Fruit fly (Drosophila melanogaster) whole organism, embryonic: Measurements from ENCODE around the gene beag.

Source experiments
- Abd-B ChIP-seq: fragments of 200-800 bp; sonication (Bioruptor generic); optimal IDR thresholded peaks from 2 replicates; lab custom pipeline; 2018; ENCODE audit warnings: missing biosample characterization, mild to moderate bottlenecking, missing genetic modification characterization, moderate library complexity
- Atf-2 ChIP-seq: fragments of 200-800 bp; sonication (Bioruptor generic); optimal IDR thresholded peaks from 2 replicates; lab custom pipeline; 2016; ENCODE audit warnings: missing biosample characterization, missing genetic modification characterization
- Awh ChIP-seq: fragments of 200-800 bp; sonication (Bioruptor generic); IDR thresholded peaks from 2 replicates; pipeline ENCODE4, ENCODE4 v1.3.6; 2022; ENCODE audit warnings: missing biosample characterization, missing genetic modification characterization
- Bdp1 ChIP-seq: fragments of 200-800 bp; sonication (Bioruptor generic); optimal IDR thresholded peaks from 3 replicates; lab custom pipeline; 2016; ENCODE audit warnings: missing biosample characterization, missing genetic modification characterization
- BtbVII ChIP-seq: fragments of 200-800 bp; sonication (Bioruptor generic); optimal IDR thresholded peaks from 3 replicates; lab custom pipeline; 2017; ENCODE audit warnings: missing biosample characterization, mild to moderate bottlenecking, missing genetic modification characterization
- CG10147 ChIP-seq: fragments of 200-800 bp; sonication (Bioruptor generic); optimal IDR thresholded peaks from 2 replicates; lab custom pipeline; 2019; ENCODE audit warnings: missing biosample characterization, mild to moderate bottlenecking, missing genetic modification characterization, moderate library complexity
- CG11456 ChIP-seq: fragments of 200-800 bp; sonication (Bioruptor generic); IDR thresholded peaks from 3 replicates; pipeline ENCODE4 v1.3.6; 2022; ENCODE audit warnings: missing biosample characterization, missing genetic modification characterization
- CG11504 ChIP-seq: fragments of 200-800 bp; sonication (Bioruptor generic); optimal IDR thresholded peaks from 3 replicates; lab custom pipeline; 2019; ENCODE audit warnings: missing biosample characterization, mild to moderate bottlenecking, missing genetic modification characterization, moderate library complexity
- CG12071 ChIP-seq: fragments of 200-800 bp; sonication (Bioruptor generic); optimal IDR thresholded peaks from 3 replicates; lab custom pipeline; 2018; ENCODE audit warnings: missing biosample characterization, mild to moderate bottlenecking, missing genetic modification characterization
- CG14667 ChIP-seq: fragments of 200-800 bp; sonication (Bioruptor generic); IDR thresholded peaks from 2 replicates; pipeline ENCODE4 v1.3.6; 2022; ENCODE audit warnings: missing biosample characterization, missing genetic modification characterization
- CG14965 ChIP-seq: fragments of 200-800 bp; sonication (Bioruptor generic); optimal IDR thresholded peaks from 2 replicates; lab custom pipeline; 2016; ENCODE audit warnings: missing biosample characterization, missing genetic modification characterization, borderline replicate concordance
- CG1603 ChIP-seq: fragments of 200-800 bp; sonication (Bioruptor generic); optimal IDR thresholded peaks from 2 replicates; lab custom pipeline; 2019; ENCODE audit warnings: missing biosample characterization, mild to moderate bottlenecking, missing genetic modification characterization, moderate library complexity
- CG18011 ChIP-seq: fragments of 200-800 bp; sonication (Bioruptor generic); optimal IDR thresholded peaks from 2 replicates; lab custom pipeline; 2017; ENCODE audit warnings: missing biosample characterization, missing genetic modification characterization, mild to moderate bottlenecking, moderate library complexity, missing genotype
- CG30020 ChIP-seq: fragments of 200-800 bp; optimal IDR thresholded peaks from 2 replicates; lab custom pipeline; 2019; ENCODE audit warnings: missing biosample characterization, mild to moderate bottlenecking, missing genetic modification characterization, moderate library complexity
- CG3163 ChIP-seq: fragments of 200-800 bp; sonication (Bioruptor generic); optimal IDR thresholded peaks from 3 replicates; lab custom pipeline; 2016; ENCODE audit warnings: missing biosample characterization, missing genetic modification characterization
- CG4360 ChIP-seq: fragments of 200-800 bp; sonication (Bioruptor generic); IDR thresholded peaks from 2 replicates; pipeline ENCODE4 v1.3.6; 2022; ENCODE audit warnings: missing biosample characterization, missing genetic modification characterization
- CG4424 ChIP-seq: fragments of 200-800 bp; sonication (Bioruptor generic); optimal IDR thresholded peaks from 3 replicates; lab custom pipeline; 2016; ENCODE audit warnings: missing biosample characterization, missing genetic modification characterization
- CG4854 ChIP-seq: fragments of 200-800 bp; sonication (Bioruptor generic); optimal IDR thresholded peaks from 2 replicates; lab custom pipeline; 2016; ENCODE audit warnings: missing biosample characterization, missing genetic modification characterization, inconsistent platforms
- CG6654 ChIP-seq: fragments of 200-800 bp; sonication (Bioruptor generic); optimal IDR thresholded peaks from 2 replicates; lab custom pipeline; 2017; ENCODE audit warnings: missing biosample characterization, mild to moderate bottlenecking, missing genetic modification characterization
- CG6683 ChIP-seq: fragments of 200-800 bp; sonication (Bioruptor generic); optimal IDR thresholded peaks from 2 replicates; lab custom pipeline; 2017; ENCODE audit warnings: missing biosample characterization, mild to moderate bottlenecking, missing genetic modification characterization, missing genetic modification reagents
- CG6689 ChIP-seq: fragments of 200-800 bp; sonication (Bioruptor generic); IDR thresholded peaks from 2 replicates; pipeline ENCODE4 v1.3.6; 2022; ENCODE audit warnings: missing biosample characterization, missing genetic modification characterization
- CG6791 ChIP-seq: fragments of 200-800 bp; sonication (Bioruptor generic); IDR thresholded peaks from 3 replicates; pipeline ENCODE4 v1.3.6; 2022; ENCODE audit warnings: missing biosample characterization, missing genetic modification characterization; ENCODE audit not compliant: partially characterized antibody
- CG9727 ChIP-seq: fragments of 200-800 bp; sonication (Bioruptor generic); optimal IDR thresholded peaks from 3 replicates; lab custom pipeline; 2017; ENCODE audit warnings: missing biosample characterization, mild to moderate bottlenecking, missing genetic modification characterization
- D19B ChIP-seq: fragments of 200-800 bp; sonication (Bioruptor generic); optimal IDR thresholded peaks from 2 replicates; lab custom pipeline; 2017; ENCODE audit warnings: missing biosample characterization, mild to moderate bottlenecking, missing genetic modification characterization
- ERR ChIP-seq: fragments of 200-800 bp; sonication (Bioruptor generic); optimal IDR thresholded peaks from 2 replicates; lab custom pipeline; 2016; ENCODE audit warnings: missing biosample characterization, missing genetic modification characterization
- Hmr ChIP-seq: fragments of 200-800 bp; sonication (Bioruptor generic); optimal IDR thresholded peaks from 3 replicates; lab custom pipeline; 2017; ENCODE audit warnings: mild to moderate bottlenecking, missing biosample characterization, missing genetic modification reagents, missing genetic modification characterization
- Hsf ChIP-seq: fragments of 200-800 bp; sonication (Bioruptor generic); optimal IDR thresholded peaks from 3 replicates; lab custom pipeline; 2016; ENCODE audit warnings: missing biosample characterization, missing genetic modification characterization
- Lim3 ChIP-seq: fragments of 200-800 bp; sonication (Bioruptor generic); IDR thresholded peaks from 2 replicates; pipeline ENCODE4 v1.3.6; 2022; ENCODE audit warnings: missing biosample characterization, missing genetic modification characterization
- MTF-1 ChIP-seq: fragments of 200-800 bp; sonication (Bioruptor generic); optimal IDR thresholded peaks from 2 replicates; lab custom pipeline; 2018; ENCODE audit warnings: missing biosample characterization, mild to moderate bottlenecking, missing genetic modification characterization, borderline replicate concordance
- Rfx ChIP-seq: fragments of 200-800 bp; sonication (Bioruptor generic); IDR thresholded peaks from 2 replicates; pipeline ENCODE4 v1.3.6; 2022; ENCODE audit warnings: missing biosample characterization, missing genetic modification characterization
- Taf1 ChIP-seq: fragments of 200-800 bp; sonication (Bioruptor generic); IDR thresholded peaks from 2 replicates; pipeline ENCODE4 v1.3.6; 2022; ENCODE audit warnings: missing biosample characterization, missing genetic modification characterization
- Usf ChIP-seq: fragments of 200-800 bp; sonication (Bioruptor generic); optimal IDR thresholded peaks from 2 replicates; lab custom pipeline; 2017; ENCODE audit warnings: missing genotype, missing biosample characterization, missing genetic modification characterization
- bbx ChIP-seq: fragments of 200-800 bp; sonication (Bioruptor generic); IDR thresholded peaks from 2 replicates; pipeline ENCODE4 v1.3.6; 2022; ENCODE audit warnings: missing biosample characterization, missing genetic modification characterization; ENCODE audit not compliant: partially characterized antibody
- chn ChIP-seq: fragments of 200-800 bp; sonication (Bioruptor generic); optimal IDR thresholded peaks from 2 replicates; lab custom pipeline; 2016; ENCODE audit warnings: missing biosample characterization, missing genetic modification characterization
- corto ChIP-seq: fragments of 200-800 bp; sonication (Bioruptor generic); optimal IDR thresholded peaks from 2 replicates; lab custom pipeline; 2016; ENCODE audit warnings: missing biosample characterization, mild to moderate bottlenecking, missing genetic modification characterization, moderate library complexity
- emc ChIP-seq: fragments of 200-800 bp; sonication (Bioruptor generic); optimal IDR thresholded peaks from 2 replicates; lab custom pipeline; 2016; ENCODE audit warnings: missing biosample characterization, missing genetic modification characterization
- eve ChIP-seq, 2 experiments: fragments of >200 bp; optimal IDR thresholded peaks; 2 replicates each; lab custom pipeline; 2017; ENCODE audit warnings: missing biosample characterization in 2 of 2, missing genetic modification characterization in 2 of 2
- gfzf ChIP-seq: fragments of 200-800 bp; sonication (Bioruptor generic); optimal IDR thresholded peaks from 2 replicates; lab custom pipeline; 2016; ENCODE audit warnings: missing biosample characterization, mild to moderate bottlenecking, missing genetic modification characterization, moderate library complexity
- kah ChIP-seq: fragments of 200-800 bp; sonication (Bioruptor generic); optimal IDR thresholded peaks from 2 replicates; lab custom pipeline; 2018; ENCODE audit warnings: missing biosample characterization, mild to moderate bottlenecking, missing genetic modification characterization
- lmd ChIP-seq: fragments of 200-800 bp; sonication (Bioruptor generic); IDR thresholded peaks from 2 replicates; pipeline ENCODE4 v1.3.6; 2022; ENCODE audit warnings: missing biosample characterization, missing genetic modification characterization
- luna ChIP-seq: fragments of 200-800 bp; sonication (Bioruptor generic); optimal IDR thresholded peaks from 2 replicates; lab custom pipeline; 2016; ENCODE audit warnings: missing biosample characterization, missing genetic modification characterization
- nmo ChIP-seq: fragments of 200-800 bp; sonication (Bioruptor generic); optimal IDR thresholded peaks from 2 replicates; lab custom pipeline; 2018; ENCODE audit warnings: missing biosample characterization, mild to moderate bottlenecking, missing genetic modification characterization, moderate library complexity
- peb ChIP-seq: fragments of 200-800 bp; sonication (Bioruptor generic); IDR thresholded peaks from 2 replicates; pipeline ENCODE4 v1.3.6; 2022; ENCODE audit warnings: missing biosample characterization, missing genetic modification characterization
- pho ChIP-seq: fragments of 200-800 bp; sonication (Bioruptor generic); optimal IDR thresholded peaks from 2 replicates; lab custom pipeline; 2016; ENCODE audit warnings: missing biosample characterization, missing genetic modification characterization
- sc ChIP-seq, 3 experiments: fragments of >200 bp in 2 of 3; fragments of 200-800 bp in 1 of 3; sonication (Bioruptor generic) in 1 of 3; optimal IDR thresholded peaks; 2 replicates in 2 of 3; 3 replicates in 1 of 3; lab custom pipeline; 2017; ENCODE audit warnings: mild to moderate bottlenecking in 1 of 3, missing biosample characterization in 1 of 3, missing genetic modification characterization in 1 of 3, missing genetic modification reagents in 1 of 3
- sr ChIP-seq: fragments of 200-800 bp; sonication (Bioruptor generic); IDR thresholded peaks from 3 replicates; pipeline ENCODE4 v1.3.6; 2022; ENCODE audit warnings: missing biosample characterization, missing genetic modification characterization
- tgo ChIP-seq: fragments of 200-800 bp; sonication (Bioruptor generic); IDR thresholded peaks from 3 replicates; pipeline ENCODE4 v1.3.6; 2022; ENCODE audit warnings: missing biosample characterization, missing genetic modification characterization
- toy ChIP-seq: fragments of 200-800 bp; sonication (Bioruptor generic); IDR thresholded peaks from 2 replicates; pipeline ENCODE4 v1.3.6; 2022; ENCODE audit warnings: missing biosample characterization, missing genetic modification characterization
- ttk ChIP-seq: fragments of 200-800 bp; sonication (Bioruptor generic); IDR thresholded peaks from 2 replicates; pipeline ENCODE4 v2.1.2; 2022; ENCODE audit warnings: missing biosample characterization, missing genetic modification characterization
- zen ChIP-seq: fragments of 200-800 bp; sonication (Bioruptor generic); optimal IDR thresholded peaks from 3 replicates; lab custom pipeline; 2018; ENCODE audit warnings: missing biosample characterization, mild to moderate bottlenecking, missing genetic modification characterization, moderate library complexity

Gene beag

DNA sequence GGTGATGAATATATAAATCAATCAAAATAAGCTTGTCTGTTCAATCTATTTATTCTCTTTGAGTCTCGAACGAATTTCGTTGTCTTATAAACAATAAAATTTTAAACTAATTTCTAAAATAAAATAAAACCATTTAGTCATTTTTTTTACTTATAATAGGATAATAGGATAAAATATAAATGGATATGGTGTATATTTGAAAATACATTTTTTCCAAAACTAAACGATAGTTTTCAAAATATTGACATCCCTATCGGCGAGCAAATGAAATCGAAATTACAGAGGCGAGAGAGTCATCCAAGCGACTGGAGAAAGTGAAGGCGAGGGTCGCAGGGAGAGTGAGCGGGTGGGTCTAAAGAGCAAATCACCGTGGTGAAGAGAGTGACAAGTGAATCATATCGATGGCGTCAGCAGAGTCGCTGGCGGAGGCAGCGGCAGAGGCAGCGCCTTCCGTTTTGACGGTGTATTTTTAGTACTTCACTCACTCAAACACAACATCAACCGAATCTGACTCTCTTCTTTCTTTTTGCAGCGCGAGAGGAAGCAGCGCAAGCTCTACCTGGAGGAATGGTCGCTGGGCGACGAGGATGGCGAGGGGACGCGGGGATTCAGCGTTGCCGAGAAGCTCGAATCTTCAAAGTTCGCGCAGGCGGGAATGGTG lies 7.3 kb downstream of the beag start (continued):
- peak; percentile 74 for TF ChIP-seq CG1603
- TF ChIP-seq CG4854 (GFP tag; lab: Kevin White, UChicago), result peak; percentile 78
- peak; percentile 99 for TF ChIP-seq CG10147 (GFP tag; lab: Kevin White, UChicago)
- TF ChIP-seq emc (GFP tag; lab: Kevin White, UChicago), result no peak
- peak; percentile 95 for TF ChIP-seq Abd-B (GFP tag; lab: Kevin White, UChicago)
- peak; percentile 92 for TF ChIP-seq Usf (GFP tag; lab: Kevin White, UChicago)
- TF ChIP-seq Hmr (GFP tag; lab: Kevin White, UChicago), result peak; percentile 99
- TF ChIP-seq nmo (GFP tag; lab: Kevin White, UChicago), result peak; percentile 99
- TF ChIP-seq pho (GFP tag; lab: Kevin White, UChicago), result peak; percentile 67
- peak; percentile 88 for TF ChIP-seq CG12071 (GFP tag; lab: Kevin White, UChicago)
- no peak for TF ChIP-seq eve (GFP tag; optimal IDR thresholded peaks at IDR 0.05; lab: Kevin White, UChicago)
- peak; percentile 91 for TF ChIP-seq D19B (GFP tag; lab: Kevin White, UChicago)
- no peak for TF ChIP-seq Taf1 (GFP tag; lab: Robert Waterston, UW)
- TF ChIP-seq gfzf, result no peak
- peak; percentile 84 for TF ChIP-seq CG6654 (GFP tag; lab: Kevin White, UChicago)
- peak; percentile 87 for TF ChIP-seq corto (GFP tag; lab: Kevin White, UChicago)
- peak; percentile 58 for TF ChIP-seq ERR (GFP tag; lab: Kevin White, UChicago)
- peak; percentile 98 for TF ChIP-seq CG6683 (GFP tag; lab: Kevin White, UChicago)
- no peak for TF ChIP-seq ttk
- TF ChIP-seq tgo (GFP tag; lab: Robert Waterston, UW), result no peak
- TF ChIP-seq CG9727 (GFP tag; lab: Kevin White, UChicago), result peak; percentile 99
- TF ChIP-seq CG11456 (GFP tag; lab: Robert Waterston, UW), result no peak
- no peak for TF ChIP-seq lmd (GFP tag; lab: Robert Waterston, UW)
- TF ChIP-seq toy (GFP tag; lab: Robert Waterston, UW), result no peak
- no peak for TF ChIP-seq sc (optimal IDR thresholded peaks at IDR 0.05; lab: Kevin White, UChicago)
- TF ChIP-seq sc (GFP tag; optimal IDR thresholded peaks at IDR 0.05; lab: Kevin White, UChicago), result peak; percentile 96
- TF ChIP-seq sr, result no peak
- TF ChIP-seq zen (tag; lab: Kevin White, UChicago), result peak; percentile 97
- TF ChIP-seq CG30020 (tag; lab: Kevin White, UChicago), result peak; percentile 91
- TF ChIP-seq kah, result peak; percentile 92
- no peak for TF ChIP-seq Atf-2 (GFP tag; lab: Kevin White, UChicago)
- TF ChIP-seq Awh (GFP tag; lab: Robert Waterston, UW), result no peak
- peak; percentile 88 for TF ChIP-seq CG18011 (GFP tag; lab: Kevin White, UChicago)
- no peak for TF ChIP-seq CG14667 (GFP tag; lab: Robert Waterston, UW)
- TF ChIP-seq Bdp1, result peak; percentile 61
- no peak for TF ChIP-seq bbx (GFP tag; lab: Robert Waterston, UW)
- TF ChIP-seq luna (GFP tag; lab: Kevin White, UChicago), result no peak
- no peak for TF ChIP-seq CG4360 (GFP tag; lab: Robert Waterston, UW)
- peak; percentile 98 for TF ChIP-seq BtbVII
- peak; percentile 96 for TF ChIP-seq CG3163 (GFP tag; lab: Kevin White, UChicago)
- TF ChIP-seq Lim3 (GFP tag; lab: Robert Waterston, UW), result no peak
- TF ChIP-seq CG6791, result no peak
- no peak for TF ChIP-seq peb (GFP tag; lab: Robert Waterston, UW)
- peak; percentile 90 for TF ChIP-seq MTF-1
- TF ChIP-seq Hsf (GFP tag; lab: Kevin White, UChicago), result peak; percentile 82
- TF ChIP-seq CG14965 (GFP tag; lab: Kevin White, UChicago), result no peak
- TF ChIP-seq CG4424 (GFP tag; lab: Kevin White, UChicago), result peak; percentile 95
- no peak for TF ChIP-seq Rfx (GFP tag; lab: Robert Waterston, UW)
- no peak for TF ChIP-seq CG6689
- TF ChIP-seq chn (GFP tag; lab: Kevin White, UChicago), result peak; percentile 58
- TF ChIP-seq CG11504 (tag; lab: Kevin White, UChicago), result peak; percentile 98
